Fruit fly (Drosophila melanogaster) whole organism, wandering third instar larva: ENCODE measurements around the gene CG11560.

Source experiments
- Abd-B ChIP-seq: fragments of >200 bp; optimal IDR thresholded peaks from 2 replicates; lab custom pipeline; 2017; ENCODE audit warnings: missing biosample characterization, missing genetic modification characterization
- CG32264 ChIP-seq: fragments of 200-800 bp; sonication (Bioruptor generic); optimal IDR thresholded peaks from 2 replicates; lab custom pipeline; 2016; ENCODE audit warnings: missing biosample characterization, missing genetic modification characterization
- CG9705 ChIP-seq: fragments of 200-800 bp; sonication (Bioruptor generic); optimal IDR thresholded peaks from 2 replicates; lab custom pipeline; 2018; ENCODE audit warnings: missing biosample characterization, mild to moderate bottlenecking, missing genetic modification characterization
- CrebA ChIP-seq: fragments of 200-800 bp; sonication (Bioruptor generic); optimal IDR thresholded peaks from 2 replicates; lab custom pipeline; 2016; ENCODE audit warnings: missing biosample characterization, mild to moderate bottlenecking, missing genetic modification characterization, borderline replicate concordance
- Dfd ChIP-seq: fragments of >200 bp; optimal IDR thresholded peaks from 2 replicates; lab custom pipeline; 2017; ENCODE audit warnings: missing biosample characterization, missing genetic modification characterization
- Dif ChIP-seq: fragments of 200-275, 200-300 bp; sonication (Bioruptor generic); optimal IDR thresholded peaks from 2 replicates; lab custom pipeline; 2018; ENCODE audit warnings: missing biosample characterization, missing genetic modification characterization; ENCODE audit not compliant: partially characterized antibody
- GATAd ChIP-seq: sonication (Bioruptor generic); optimal IDR thresholded peaks from 2 replicates; lab custom pipeline; 2016; ENCODE audit warnings: missing biosample characterization, missing genetic modification characterization
- HLH106 ChIP-seq: fragments of 200-800 bp; optimal IDR thresholded peaks from 3 replicates; lab custom pipeline; 2019; ENCODE audit warnings: missing biosample characterization, mild to moderate bottlenecking, missing genetic modification characterization, moderate library complexity
- Hnf4 ChIP-seq: fragments of 200-800 bp; sonication (Bioruptor generic); optimal IDR thresholded peaks from 2 replicates; lab custom pipeline; 2016; ENCODE audit warnings: missing biosample characterization, mild to moderate bottlenecking, missing genetic modification characterization
- Hr78 ChIP-seq: fragments of >200 bp; optimal IDR thresholded peaks from 2 replicates; lab custom pipeline; 2017; ENCODE audit warnings: missing biosample characterization, missing genetic modification characterization
- Hr83 ChIP-seq: fragments of 200-300 bp; sonication (Bioruptor generic); optimal IDR thresholded peaks from 2 replicates; lab custom pipeline; 2016; ENCODE audit warnings: missing biosample characterization, mild to moderate bottlenecking, missing genetic modification characterization, moderate library complexity; ENCODE audit not compliant: poor library complexity, severe bottlenecking
- Jra ChIP-seq: sonication (Bioruptor generic); optimal IDR thresholded peaks from 2 replicates; lab custom pipeline; 2016; ENCODE audit warnings: missing biosample characterization, missing genetic modification characterization
- Mio ChIP-seq: sonication (Bioruptor generic); optimal IDR thresholded peaks from 2 replicates; lab custom pipeline; 2016; ENCODE audit warnings: missing biosample characterization, missing genetic modification characterization
- Myc ChIP-seq: fragments of >200 bp; optimal IDR thresholded peaks from 2 replicates; lab custom pipeline; 2017
- N ChIP-seq: fragments of >200 bp; optimal IDR thresholded peaks from 2 replicates; lab custom pipeline; 2018; ENCODE audit warnings: missing biosample characterization, missing external identifiers, missing genetic modification characterization
- OdsH ChIP-seq: fragments of 200-800 bp; sonication (Bioruptor generic); optimal IDR thresholded peaks from 2 replicates; lab custom pipeline; 2016; ENCODE audit warnings: missing biosample characterization, mild to moderate bottlenecking, missing genetic modification characterization
- Rel ChIP-seq, 2 experiments: fragments of 200-800 bp; sonication (Bioruptor generic) in 1 of 2; optimal IDR thresholded peaks; 2 replicates in 1 of 2; 3 replicates in 1 of 2; lab custom pipeline; 2016 to 2019; ENCODE audit warnings: mild to moderate bottlenecking in 2 of 2, missing biosample characterization in 2 of 2, missing genetic modification characterization in 2 of 2, moderate library complexity in 1 of 2
- Sp1 ChIP-seq: fragments of 200-800 bp; sonication (Bioruptor generic); optimal IDR thresholded peaks from 3 replicates; lab custom pipeline; 2019; ENCODE audit warnings: missing biosample characterization, mild to moderate bottlenecking, missing genetic modification characterization, moderate library complexity
- Vsx2 ChIP-seq: fragments of 200-300, 225-300 bp; sonication (Bioruptor generic); optimal IDR thresholded peaks from 2 replicates; lab custom pipeline; 2018; ENCODE audit warnings: missing biosample characterization, missing genetic modification characterization; ENCODE audit not compliant: partially characterized antibody
- br ChIP-seq: fragments of 200-800 bp; sonication (Bioruptor generic); optimal IDR thresholded peaks from 2 replicates; lab custom pipeline; 2016; ENCODE audit warnings: missing biosample characterization, missing genetic modification characterization
- brk ChIP-seq: fragments of 200-800 bp; sonication (Bioruptor generic); optimal IDR thresholded peaks from 2 replicates; lab custom pipeline; 2016; ENCODE audit warnings: missing biosample characterization, mild to moderate bottlenecking, missing genetic modification characterization
- dl ChIP-seq, 2 experiments: fragments of 175-275, 200-275 bp in 1 of 2; fragments of 200-275 bp in 1 of 2; sonication (Bioruptor generic); optimal IDR thresholded peaks; lab custom pipeline; 2018; ENCODE audit warnings: mild to moderate bottlenecking in 2 of 2, missing biosample characterization in 2 of 2, missing genetic modification characterization in 2 of 2, moderate library complexity in 2 of 2; ENCODE audit not compliant: partially characterized antibody in 2 of 2, insufficient read depth in 1 of 2
- dmrt93B ChIP-seq: fragments of 200-800 bp; sonication (Bioruptor generic); optimal IDR thresholded peaks from 2 replicates; lab custom pipeline; 2018; ENCODE audit warnings: missing biosample characterization, mild to moderate bottlenecking, missing genetic modification characterization
- dsf ChIP-seq: sonication (Bioruptor generic); optimal IDR thresholded peaks from 2 replicates; lab custom pipeline; 2016; ENCODE audit warnings: missing biosample characterization, missing genetic modification characterization, borderline replicate concordance
- ey ChIP-seq: fragments of 200-800 bp; sonication (Bioruptor generic); optimal IDR thresholded peaks from 2 replicates; lab custom pipeline; 2016; ENCODE audit warnings: missing biosample characterization, missing genetic modification characterization
- foxo ChIP-seq, 2 experiments: fragments of 200-800 bp; sonication (Bioruptor generic); optimal IDR thresholded peaks; 2 replicates in 1 of 2; 3 replicates in 1 of 2; lab custom pipeline; 2016 to 2017; ENCODE audit warnings: missing biosample characterization in 2 of 2, missing genetic modification characterization in 2 of 2
- fru ChIP-seq: fragments of 200-800 bp; sonication (Bioruptor generic); optimal IDR thresholded peaks from 3 replicates; lab custom pipeline; 2016; ENCODE audit warnings: missing biosample characterization, mild to moderate bottlenecking, missing genetic modification characterization
- h ChIP-seq: fragments of 200-800 bp; sonication (Bioruptor generic); optimal IDR thresholded peaks from 3 replicates; lab custom pipeline; 2016; ENCODE audit warnings: missing biosample characterization, mild to moderate bottlenecking, missing genetic modification characterization
- jim ChIP-seq: fragments of 175-275, 200-325 bp; sonication (Bioruptor generic); optimal IDR thresholded peaks from 2 replicates; lab custom pipeline; 2016; ENCODE audit warnings: missing biosample characterization, mild to moderate bottlenecking, missing genetic modification characterization
- lola ChIP-seq: fragments of >200 bp; optimal IDR thresholded peaks from 2 replicates; lab custom pipeline; 2017; ENCODE audit warnings: missing biosample characterization, missing genetic modification characterization
- pan ChIP-seq: fragments of >200 bp; optimal IDR thresholded peaks from 2 replicates; lab custom pipeline; 2017
- psq ChIP-seq: fragments of 200-800 bp; sonication (Bioruptor generic); optimal IDR thresholded peaks from 3 replicates; lab custom pipeline; 2017; ENCODE audit warnings: missing biosample characterization, mild to moderate bottlenecking, missing genetic modification characterization, moderate library complexity
- rgr ChIP-seq: fragments of 200-800 bp; sonication (Bioruptor generic); optimal IDR thresholded peaks from 3 replicates; lab custom pipeline; 2016; ENCODE audit warnings: missing biosample characterization, mild to moderate bottlenecking, missing genetic modification characterization
- sage ChIP-seq: fragments of 200-800 bp; sonication (Bioruptor generic); optimal IDR thresholded peaks from 2 replicates; lab custom pipeline; 2016; ENCODE audit warnings: missing biosample characterization, mild to moderate bottlenecking, missing genetic modification characterization
- sv ChIP-seq: fragments of 200-800 bp; sonication (Bioruptor generic); optimal IDR thresholded peaks from 3 replicates; lab custom pipeline; 2016; ENCODE audit warnings: missing biosample characterization, missing genetic modification characterization
- tai ChIP-seq: sonication (Bioruptor generic); optimal IDR thresholded peaks from 2 replicates; lab custom pipeline; 2016; ENCODE audit warnings: missing biosample characterization, missing genetic modification characterization
- usp ChIP-seq: fragments of >200 bp; optimal IDR thresholded peaks from 2 replicates; lab custom pipeline; 2017; ENCODE audit warnings: missing biosample characterization, missing genetic modification characterization
- woc ChIP-seq: sonication (Bioruptor generic); optimal IDR thresholded peaks from 2 replicates; lab custom pipeline; 2016; ENCODE audit warnings: missing biosample characterization, mild to moderate bottlenecking, missing genetic modification characterization

The CG11560 gene

dm6 chr3L:12077348-12077747 is 42.5 kb upstream of the CG11560 start:
- TF ChIP-seq dsf (GFP tag; lab: Kevin White, UChicago), result no peak
- no peak for TF ChIP-seq usp (GFP tag; lab: Kevin White, UChicago)
- TF ChIP-seq Sp1 (GFP tag; lab: Kevin White, UChicago), result peak; percentile 62
- peak; percentile 29 for TF ChIP-seq sv (GFP tag; lab: Kevin White, UChicago)
- peak; percentile 27 for TF ChIP-seq brk (GFP tag; lab: Kevin White, UChicago)
- TF ChIP-seq ey, result peak; percentile 71
- TF ChIP-seq dmrt93B (GFP tag; lab: Kevin White, UChicago), result peak; percentile 27
- TF ChIP-seq Dif (GFP tag; lab: Kevin White, UChicago), result no peak
- no peak for TF ChIP-seq lola (GFP tag; lab: Kevin White, UChicago)
- no peak for TF ChIP-seq dl (GFP tag; optimal IDR thresholded peaks at IDR 0.05; lab: Kevin White, UChicago; ENCODE audit: insufficient read depth in 1 of 2, partially characterized antibody in 2 of 2)
- TF ChIP-seq Myc (lab: Kevin White, UChicago), result no peak
- TF ChIP-seq HLH106 (tag; lab: Kevin White, UChicago), result peak; percentile 66
- no peak for TF ChIP-seq Hr78 (GFP tag; lab: Kevin White, UChicago)
- peak; percentile 56 for TF ChIP-seq Rel (GFP tag; optimal IDR thresholded peaks at IDR 0.05; lab: Kevin White, UChicago)
- no peak for TF ChIP-seq Rel (tag; optimal IDR thresholded peaks at IDR 0.05; lab: Kevin White, UChicago)
- TF ChIP-seq Vsx2 (GFP tag; lab: Kevin White, UChicago), result no peak
- peak; percentile 80 for TF ChIP-seq h (GFP tag; lab: Kevin White, UChicago)
- TF ChIP-seq woc (GFP tag; lab: Kevin White, UChicago), result peak; percentile 51
- no peak for TF ChIP-seq sage (GFP tag; lab: Kevin White, UChicago)
- no peak for TF ChIP-seq Mio (GFP tag; lab: Kevin White, UChicago)
- TF ChIP-seq CG32264, result no peak
- TF ChIP-seq CG9705 (GFP tag; lab: Kevin White, UChicago), result no peak
- peak; percentile 74 for TF ChIP-seq fru (GFP tag; lab: Kevin White, UChicago)
- TF ChIP-seq Hnf4 (GFP tag; lab: Kevin White, UChicago), result peak; percentile 36
- TF ChIP-seq Dfd (GFP tag; lab: Kevin White, UChicago), result no peak
- TF ChIP-seq Hr83, result no peak
- no peak for TF ChIP-seq N (GFP tag; lab: Kevin White, UChicago)
- TF ChIP-seq CrebA (GFP tag; lab: Kevin White, UChicago), result no peak
- no peak for TF ChIP-seq jim (GFP tag; lab: Kevin White, UChicago)
- peak; percentile 66 for TF ChIP-seq psq (GFP tag; lab: Kevin White, UChicago)
- TF ChIP-seq br (GFP tag; lab: Kevin White, UChicago), result peak; percentile 50
- TF ChIP-seq foxo (GFP tag; optimal IDR thresholded peaks at IDR 0.05; lab: Kevin White, UChicago), result peak in 1 of 2 experiments; percentile 71
- TF ChIP-seq Jra (GFP tag; lab: Kevin White, UChicago), result no peak
- TF ChIP-seq pan (lab: Kevin White, UChicago), result no peak
- TF ChIP-seq Abd-B (GFP tag; lab: Kevin White, UChicago), result no peak
- TF ChIP-seq OdsH (GFP tag; lab: Kevin White, UChicago), result peak; percentile 62
- no peak for TF ChIP-seq GATAd
- TF ChIP-seq tai, result no peak
- peak; percentile 73 for TF ChIP-seq rgr (GFP tag; lab: Kevin White, UChicago)

- TF ChIP-seq Jra (GFP tag; lab: Kevin White, UChicago), result no peak
- TF ChIP-seq, all 38 proteins: peak for 0
These were observed 41.9 kb upstream of the CG11560 start for dm6 chr3L:12077953-12078352.
